1 fruit fly cellular context compared by ENCODE assay signal in genomic region chr3R:22861982-22862381, dm6.
TF ChIP-seq lines count a peak whose summit lies in the region.

No protein-coding gene starts in this region.

TF ChIP-seq in whole organism, embryonic, 481 proteins besides CTCF, POLR2A, EP300 and RAD21 (continued from another document and continues in another):
- TF ChIP-seq CG10959 (GFP tag; IDR thresholded peaks at IDR 0.05; lab: Robert Waterston, UW) (0 out of 2 replicates have a peak, but pooled peaks have one; percentile 20), CG8478 (optimal IDR thresholded peaks at IDR 0.05; lab: Kevin White, UChicago) (no peak), CG11456 (GFP tag; IDR thresholded peaks at IDR 0.05; lab: Robert Waterston, UW) (peak; percentile 61), pzg (GFP tag; optimal IDR thresholded peaks at IDR 0.05; lab: Kevin White, UChicago) (no peak), ac (GFP tag; optimal IDR thresholded peaks at IDR 0.05; lab: Kevin White, UChicago) (no peak), CG12219 (GFP tag; optimal IDR thresholded peaks at IDR 0.05; lab: Kevin White, UChicago) (peak; percentile 59), CG12071 (GFP tag; optimal IDR thresholded peaks at IDR 0.05; lab: Kevin White, UChicago) (peak; percentile 44), stc (GFP tag; IDR thresholded peaks at IDR 0.05; lab: Robert Waterston, UW) (peak; percentile 40), sens-2 (GFP tag; IDR thresholded peaks at IDR 0.05; lab: Robert Waterston, UW) (peak; percentile 47; the same call in 1 of the 2 replicates), CG9727 (GFP tag; optimal IDR thresholded peaks at IDR 0.05; lab: Kevin White, UChicago) (peak; percentile 35), Meics (GFP tag; optimal IDR thresholded peaks at IDR 0.05; lab: Kevin White, UChicago) (peak; percentile 54), CG1602 (GFP tag; optimal IDR thresholded peaks at IDR 0.05; lab: Kevin White, UChicago) (no peak), CG2202 (tag; optimal IDR thresholded peaks at IDR 0.05; lab: Kevin White, UChicago) (no peak), ranshi (GFP tag; IDR thresholded peaks at IDR 0.05; lab: Robert Waterston, UW) (peak; percentile 70; the same call in 1 of the 2 replicates), CG18262 (tag; optimal IDR thresholded peaks at IDR 0.05; lab: Kevin White, UChicago) (peak; percentile 66), Xbp1 (GFP tag; optimal IDR thresholded peaks at IDR 0.05; lab: Kevin White, UChicago) (peak; percentile 26), CG8089 (GFP tag; optimal IDR thresholded peaks at IDR 0.05; lab: Kevin White, UChicago) (no peak), CG30020 (tag; optimal IDR thresholded peaks at IDR 0.05; lab: Kevin White, UChicago) (no peak), nau (GFP tag; optimal IDR thresholded peaks at IDR 0.05; lab: Kevin White, UChicago) (no peak), pros (GFP tag; optimal IDR thresholded peaks at IDR 0.05; lab: Kevin White, UChicago) (no peak), peb (GFP tag; IDR thresholded peaks at IDR 0.05; lab: Robert Waterston, UW) (0 out of 2 replicates have a peak, but pooled peaks have one; percentile 34), D19B (GFP tag; optimal IDR thresholded peaks at IDR 0.05; lab: Kevin White, UChicago) (no peak), sug (tag; optimal IDR thresholded peaks at IDR 0.05; lab: Kevin White, UChicago) (peak; percentile 42), fd3F (GFP tag; optimal IDR thresholded peaks at IDR 0.05; lab: Kevin White, UChicago) (peak; percentile 14), CG1233 (GFP tag; optimal IDR thresholded peaks at IDR 0.05; lab: Kevin White, UChicago) (peak; percentile 21), da (GFP tag; optimal IDR thresholded peaks at IDR 0.05; lab: Kevin White, UChicago) (no peak), CG8281 (tag; optimal IDR thresholded peaks at IDR 0.05; lab: Kevin White, UChicago) (no peak), Dbx (GFP tag; IDR thresholded peaks at IDR 0.05; lab: Robert Waterston, UW) (peak; percentile 60; the same call in 1 of the 3 replicates), Hmx (GFP tag; optimal IDR thresholded peaks at IDR 0.05; lab: Kevin White, UChicago) (no peak), dpn (GFP tag; optimal IDR thresholded peaks at IDR 0.05; lab: Kevin White, UChicago) (peak in 1 of 2 experiments; percentile 19), CG14014 (GFP tag; IDR thresholded peaks at IDR 0.05; lab: Robert Waterston, UW) (peak; percentile 56; the same call in 1 of the 2 replicates), CG11560 (tag; IDR thresholded peaks at IDR 0.05; lab: Robert Waterston, UW) (no peak), CG6683 (GFP tag; optimal IDR thresholded peaks at IDR 0.05; lab: Kevin White, UChicago) (no peak), row (GFP tag; IDR thresholded peaks at IDR 0.05; lab: Robert Waterston, UW) (peak; percentile 69; the same call in 2 of the 3 replicates), B-H2 (GFP tag; optimal IDR thresholded peaks at IDR 0.05; lab: Kevin White, UChicago) (no peak), CG13894 (tag; optimal IDR thresholded peaks at IDR 0.05; lab: Kevin White, UChicago) (peak; percentile 67), CG5953 (GFP tag; IDR thresholded peaks at IDR 0.05; lab: Robert Waterston, UW) (no peak), Chrac-16 (GFP tag; optimal IDR thresholded peaks at IDR 0.05; lab: Kevin White, UChicago) (peak; percentile 17), CG2875 (GFP tag; optimal IDR thresholded peaks at IDR 0.05; lab: Kevin White, UChicago) (peak; percentile 45), CG7786 (GFP tag; optimal IDR thresholded peaks at IDR 0.05; lab: Kevin White, UChicago) (peak; percentile 51), CG31388 (GFP tag; optimal IDR thresholded peaks at IDR 0.05; lab: Kevin White, UChicago) (no peak), CG9797 (GFP tag; optimal IDR thresholded peaks at IDR 0.05; lab: Kevin White, UChicago) (no peak), ttk (GFP tag; IDR thresholded peaks at IDR 0.05; lab: Robert Waterston, UW) (0 out of 2 replicates have a peak, but pooled peaks have one; percentile 28), gro (GFP tag; optimal IDR thresholded peaks at IDR 0.05; lab: Kevin White, UChicago) (no peak), CG31441 (GFP tag; IDR thresholded peaks at IDR 0.05; lab: Robert Waterston, UW) (peak; percentile 70), D (optimal IDR thresholded peaks at IDR 0.05; lab: Kevin White, UChicago) (no peak), D (GFP tag; optimal IDR thresholded peaks at IDR 0.05; lab: Kevin White, UChicago) (peak; percentile 32), CG15269 (tag; optimal IDR thresholded peaks at IDR 0.05; lab: Kevin White, UChicago) (peak; percentile 60), br (optimal IDR thresholded peaks at IDR 0.05; lab: Kevin White, UChicago) (no peak), CG4730 (GFP tag; IDR thresholded peaks at IDR 0.05; lab: Robert Waterston, UW) (peak; percentile 35; the same call in 1 of the 2 replicates), Sox100B (GFP tag; optimal IDR thresholded peaks at IDR 0.05; lab: Kevin White, UChicago) (peak; percentile 36), CG2199 (GFP tag; IDR thresholded peaks at IDR 0.05; lab: Robert Waterston, UW) (no peak), rib (GFP tag; IDR thresholded peaks at IDR 0.05; lab: Robert Waterston, UW) (no peak), Usf (GFP tag; optimal IDR thresholded peaks at IDR 0.05; lab: Kevin White, UChicago) (no peak), Mrtf (GFP tag; IDR thresholded peaks at IDR 0.05; lab: Robert Waterston, UW) (peak; percentile 58; the same call in 1 of the 3 replicates), CG10979 (tag; optimal IDR thresholded peaks at IDR 0.05; lab: Kevin White, UChicago) (no peak), ATbp (GFP tag; optimal IDR thresholded peaks at IDR 0.05; lab: Kevin White, UChicago) (peak; percentile 70), her (GFP tag; optimal IDR thresholded peaks at IDR 0.05; lab: Kevin White, UChicago) (no peak), Bdp1 (GFP tag; optimal IDR thresholded peaks at IDR 0.05; lab: Kevin White, UChicago) (peak; percentile 33), gfzf (GFP tag; optimal IDR thresholded peaks at IDR 0.05; lab: Kevin White, UChicago) (no peak), gt (GFP tag; IDR thresholded peaks at IDR 0.05; lab: Robert Waterston, UW) (no peak), HLH3B (GFP tag; IDR thresholded peaks at IDR 0.05; lab: Robert Waterston, UW) (peak; percentile 50; the same call in 1 of the 2 replicates), CG15073 (GFP tag; optimal IDR thresholded peaks at IDR 0.05; lab: Kevin White, UChicago) (no peak), HmgD (GFP tag; optimal IDR thresholded peaks at IDR 0.05; lab: Kevin White, UChicago) (no peak), CG34422 (GFP tag; IDR thresholded peaks at IDR 0.05; lab: Robert Waterston, UW) (peak; percentile 53; the same call in 2 of the 3 replicates), CG11247 (GFP tag; IDR thresholded peaks at IDR 0.05; lab: Robert Waterston, UW) (no peak), amos (GFP tag; IDR thresholded peaks at IDR 0.05; lab: Robert Waterston, UW; ENCODE audit: partially characterized antibody) (no peak), kni (GFP tag; optimal IDR thresholded peaks at IDR 0.05; lab: Kevin White, UChicago) (no peak), CG6272 (GFP tag; IDR thresholded peaks at IDR 0.05; lab: Robert Waterston, UW) (no peak), sr (GFP tag; IDR thresholded peaks at IDR 0.05; lab: Robert Waterston, UW) (no peak), zen2 (GFP tag; IDR thresholded peaks at IDR 0.05; lab: Robert Waterston, UW; ENCODE audit: partially characterized antibody) (no peak), luna (GFP tag; optimal IDR thresholded peaks at IDR 0.05; lab: Kevin White, UChicago) (no peak), CG7556 (GFP tag; optimal IDR thresholded peaks at IDR 0.05; lab: Kevin White, UChicago) (peak; percentile 62), onecut (GFP tag; IDR thresholded peaks at IDR 0.05; lab: Robert Waterston, UW) (peak; percentile 47; the same call in 1 of the 2 replicates), Aef1 (GFP tag; IDR thresholded peaks at IDR 0.05; lab: Robert Waterston, UW) (peak; percentile 27; the same call in 1 of the 3 replicates), CG17361 (GFP tag; IDR thresholded peaks at IDR 0.05; lab: Robert Waterston, UW) (peak; percentile 48; the same call in 2 of the 3 replicates), bcd (GFP tag; optimal IDR thresholded peaks at IDR 0.05; lab: Kevin White, UChicago) (peak; percentile 46), CG34224 (GFP tag; IDR thresholded peaks at IDR 0.05; lab: Robert Waterston, UW; ENCODE audit: partially characterized antibody) (no peak), ap (GFP tag; IDR thresholded peaks at IDR 0.05; lab: Robert Waterston, UW) (peak; percentile 49), ewg (GFP tag; optimal IDR thresholded peaks at IDR 0.05; lab: Kevin White, UChicago) (peak; percentile 27), aop (GFP tag; IDR thresholded peaks at IDR 0.05; lab: Robert Waterston, UW) (no peak), Ets97D (GFP tag; optimal IDR thresholded peaks at IDR 0.05; lab: Kevin White, UChicago) (no peak), CG13424 (tag; optimal IDR thresholded peaks at IDR 0.05; lab: Kevin White, UChicago) (peak; percentile 71), Rx (GFP tag; IDR thresholded peaks at IDR 0.05; lab: Robert Waterston, UW) (peak; percentile 44; the same call in 1 of the 2 replicates), CG12104 (GFP tag; optimal IDR thresholded peaks at IDR 0.05; lab: Kevin White, UChicago) (no peak), CG6175 (GFP tag; IDR thresholded peaks at IDR 0.05; lab: Robert Waterston, UW) (no peak), esg (GFP tag; conservative IDR thresholded peaks at IDR 0.05; lab: Robert Waterston, UW) (peak; percentile 41; the same call in 1 of the 2 replicates), CG4360 (GFP tag; IDR thresholded peaks at IDR 0.05; lab: Robert Waterston, UW) (no peak), lola (GFP tag; optimal IDR thresholded peaks at IDR 0.05; lab: Kevin White, UChicago) (peak in 1 of 3 experiments; percentile 62), PHDP (tag; optimal IDR thresholded peaks at IDR 0.05; lab: Kevin White, UChicago) (peak; percentile 54), Hr3 (GFP tag; optimal IDR thresholded peaks at IDR 0.05; lab: Kevin White, UChicago) (peak; percentile 22), tna (GFP tag; IDR thresholded peaks at IDR 0.05; lab: Robert Waterston, UW; ENCODE audit: partially characterized antibody) (no peak), Mes4 (GFP tag; optimal IDR thresholded peaks at IDR 0.05; lab: Kevin White, UChicago) (peak; percentile 35), Nf-YA (GFP tag; IDR thresholded peaks at IDR 0.05; lab: Robert Waterston, UW) (0 out of 2 replicates have a peak, but pooled peaks have one; percentile 26), CG3407 (GFP tag; optimal IDR thresholded peaks at IDR 0.05; lab: Kevin White, UChicago) (peak; percentile 32), CG15479 (GFP tag; optimal IDR thresholded peaks at IDR 0.05; lab: Kevin White, UChicago) (no peak), CG4820 (GFP tag; optimal IDR thresholded peaks at IDR 0.05; lab: Kevin White, UChicago) (no peak), Asciz (GFP tag; optimal IDR thresholded peaks at IDR 0.05; lab: Kevin White, UChicago) (peak; percentile 28), Hey (tag; optimal IDR thresholded peaks at IDR 0.05; lab: Kevin White, UChicago) (no peak), trem (tag; optimal IDR thresholded peaks at IDR 0.05; lab: Kevin White, UChicago) (peak; percentile 8), Doc3 (GFP tag; IDR thresholded peaks at IDR 0.05; lab: Robert Waterston, UW; ENCODE audit: partially characterized antibody) (no peak), danr (GFP tag; IDR thresholded peaks at IDR 0.05; lab: Robert Waterston, UW) (no peak), ase (GFP tag; IDR thresholded peaks at IDR 0.05; lab: Robert Waterston, UW) (0 out of 3 replicates have a peak, but pooled peaks have one; percentile 21), Jarid2 (GFP tag; optimal IDR thresholded peaks at IDR 0.05; lab: Kevin White, UChicago) (no peak), phol (tag; optimal IDR thresholded peaks at IDR 0.05; lab: Kevin White, UChicago) (peak; percentile 54), shn (GFP tag; optimal IDR thresholded peaks at IDR 0.05; lab: Kevin White, UChicago) (no peak), BEAF-32 (GFP tag; optimal IDR thresholded peaks at IDR 0.05; lab: Kevin White, UChicago) (no peak), slou (GFP tag; optimal IDR thresholded peaks at IDR 0.05; lab: Kevin White, UChicago) (no peak), CG14667 (GFP tag; IDR thresholded peaks at IDR 0.05; lab: Robert Waterston, UW) (peak; percentile 30), Bgb (GFP tag; IDR thresholded peaks at IDR 0.05; lab: Robert Waterston, UW; ENCODE audit: partially characterized antibody) (no peak), Dek (tag; optimal IDR thresholded peaks at IDR 0.05; lab: Kevin White, UChicago) (peak; percentile 49), chm (GFP tag; IDR thresholded peaks at IDR 0.05; lab: Robert Waterston, UW) (no peak; the same call in 1 of the 2 replicates), E2f2 (GFP tag; IDR thresholded peaks at IDR 0.05; lab: Robert Waterston, UW) (0 out of 2 replicates have a peak, but pooled peaks have one; percentile 14), CG10267 (tag; optimal IDR thresholded peaks at IDR 0.05; lab: Kevin White, UChicago) (no peak), CG16779 (GFP tag; IDR thresholded peaks at IDR 0.05; lab: Robert Waterston, UW) (no peak), fd102C (GFP tag; optimal IDR thresholded peaks at IDR 0.05; lab: Kevin White, UChicago) (no peak), gce (GFP tag; IDR thresholded peaks at IDR 0.05; lab: Robert Waterston, UW) (no peak), oc (tag; optimal IDR thresholded peaks at IDR 0.05; lab: Kevin White, UChicago) (peak; percentile 43), Atf-2 (GFP tag; optimal IDR thresholded peaks at IDR 0.05; lab: Kevin White, UChicago) (no peak), CG17912 (GFP tag; optimal IDR thresholded peaks at IDR 0.05; lab: Kevin White, UChicago) (no peak), Hr78 (GFP tag; optimal IDR thresholded peaks at IDR 0.05; lab: Kevin White, UChicago) (no peak), CG4707 (GFP tag; optimal IDR thresholded peaks at IDR 0.05; lab: Kevin White, UChicago) (peak; percentile 13), Myb (GFP tag; optimal IDR thresholded peaks at IDR 0.05; lab: Kevin White, UChicago) (peak; percentile 9), cato (GFP tag; optimal IDR thresholded peaks at IDR 0.05; lab: Kevin White, UChicago; ENCODE audit: borderline replicate concordance) (no peak), CG34376 (GFP tag; optimal IDR thresholded peaks at IDR 0.05; lab: Kevin White, UChicago) (no peak), Ada2b (GFP tag; IDR thresholded peaks at IDR 0.05; lab: Robert Waterston, UW) (peak; percentile 61), Blimp-1 (GFP tag; optimal IDR thresholded peaks at IDR 0.05; lab: Kevin White, UChicago) (peak; percentile 53), disco-r (GFP tag; optimal IDR thresholded peaks at IDR 0.05; lab: Kevin White, UChicago) (no peak), chif (GFP tag; optimal IDR thresholded peaks at IDR 0.05; lab: Kevin White, UChicago) (peak in 1 of 2 experiments; percentile 13), slbo (GFP tag; IDR thresholded peaks at IDR 0.05; lab: Robert Waterston, UW) (peak; percentile 58), CG15011 (GFP tag; optimal IDR thresholded peaks at IDR 0.05; lab: Kevin White, UChicago) (no peak)
